Worm (Caenorhabditis elegans): Measurements from ENCODE around the gene tag-30.

The tag-30 gene

ce11 chrIV:11812017-11812416 is 42.9 kb downstream of the tag-30 start:
- TF ChIP-seq F33H1.4 (GFP tag; IDR thresholded peaks at IDR 0.05) (no peak), C06A6.2 (GFP tag; conservative IDR thresholded peaks at IDR 0.05) (no peak), akir-1 (GFP tag; optimal IDR thresholded peaks at IDR 0.05) (no peak), tbp1 (GFP tag; optimal IDR thresholded peaks at IDR 0.05) (no peak), Y67H2A.10 (GFP tag; conservative IDR thresholded peaks at IDR 0.05) (no peak), ceh-58 (GFP tag; IDR thresholded peaks at IDR 0.05) (no peak), attf-6 (GFP tag; IDR thresholded peaks at IDR 0.05) (no peak), cebp-2 (GFP tag; IDR thresholded peaks at IDR 0.05) (no peak), egrh-3 (GFP tag; IDR thresholded peaks at IDR 0.05) (no peak), nhr-27 (tag; optimal IDR thresholded peaks at IDR 0.05) (no peak), nfya-1 (tag; optimal IDR thresholded peaks at IDR 0.05; ENCODE audit: borderline replicate concordance, insufficient read depth) (no peak), bed-1 (GFP tag; IDR thresholded peaks at IDR 0.05) (no peak), snpc-1.3 (tag; optimal IDR thresholded peaks at IDR 0.05; ENCODE audit: insufficient read depth) (no peak), madf-10 (tag; optimal IDR thresholded peaks at IDR 0.05) (no peak), lin-26 (GFP tag; IDR thresholded peaks at IDR 0.05) (no peak), Y95B8A.8 (GFP tag; IDR thresholded peaks at IDR 0.05) (no peak), hlh-26 (GFP tag; conservative IDR thresholded peaks at IDR 0.05) (no peak), ztf-22 (GFP tag; optimal IDR thresholded peaks at IDR 0.05) (no peak), aptf-2 (GFP tag; conservative IDR thresholded peaks at IDR 0.05) (no peak)

- TF ChIP-seq attf-6 (GFP tag; IDR thresholded peaks at IDR 0.05), result no peak
- TF ChIP-seq F52B5.7 (tag; optimal IDR thresholded peaks at IDR 0.05), result no peak
- TF ChIP-seq nhr-179 (tag; optimal IDR thresholded peaks at IDR 0.05), result no peak
- peak; percentile 24 for TF ChIP-seq F23B12.7 (tag; optimal IDR thresholded peaks at IDR 0.05; ENCODE audit: insufficient read depth)
- TF ChIP-seq him-1 (tag; optimal IDR thresholded peaks at IDR 0.05), result no peak
- TF ChIP-seq rec-8 (tag; optimal IDR thresholded peaks at IDR 0.05), result no peak
- no peak for TF ChIP-seq ztf-18 (tag; optimal IDR thresholded peaks at IDR 0.05)
- peak; percentile 20 for TF ChIP-seq atf-7 (tag; optimal IDR thresholded peaks at IDR 0.05)
- no peak for TF ChIP-seq dox-1 (GFP tag; IDR thresholded peaks at IDR 0.05)
- TF ChIP-seq Y53F4B.3 (GFP tag; IDR thresholded peaks at IDR 0.05), result no peak
- TF ChIP-seq C06A6.2 (GFP tag; conservative IDR thresholded peaks at IDR 0.05), result 0 out of 2 replicates have a peak, but pooled peaks have one; percentile 15
- TF ChIP-seq B0336.3 (GFP tag; IDR thresholded peaks at IDR 0.05), result no peak
- 0 out of 2 replicates have a peak, but pooled peaks have one; percentile 26 for TF ChIP-seq rcor-1 (GFP tag; IDR thresholded peaks at IDR 0.05)
- TF ChIP-seq chd-7 (tag; optimal IDR thresholded peaks at IDR 0.05), result peak; percentile 18
- no peak for TF ChIP-seq B0035.1 (tag; optimal IDR thresholded peaks at IDR 0.05)
- no peak for TF ChIP-seq ceh-40 (GFP tag; IDR thresholded peaks at IDR 0.05)
- no peak for TF ChIP-seq ekl-4 (GFP tag; IDR thresholded peaks at IDR 0.05)
- no peak for TF ChIP-seq T26A5.8 (tag; optimal IDR thresholded peaks at IDR 0.05)
- no peak for TF ChIP-seq ceh-91 (GFP tag; IDR thresholded peaks at IDR 0.05)
- no peak for TF ChIP-seq lin-54 (GFP tag; optimal IDR thresholded peaks at IDR 0.05)
- TF ChIP-seq sptf-2 (GFP tag; optimal IDR thresholded peaks at IDR 0.05), result no peak
- TF ChIP-seq madf-3 (GFP tag; IDR thresholded peaks at IDR 0.05), result no peak
- TF ChIP-seq ets-4 (GFP tag; optimal IDR thresholded peaks at IDR 0.05), result no peak
- TF ChIP-seq F37B4.10 (GFP tag; IDR thresholded peaks at IDR 0.05), result no peak
- no peak for TF ChIP-seq sea-2 (GFP tag; IDR thresholded peaks at IDR 0.05)
- TF ChIP-seq pbrm-1 (GFP tag; IDR thresholded peaks at IDR 0.05), result 0 out of 2 replicates have a peak, but pooled peaks have one; percentile 16
- TF ChIP-seq akir-1 (GFP tag; optimal IDR thresholded peaks at IDR 0.05), result no peak
- TF ChIP-seq nhr-27 (tag; optimal IDR thresholded peaks at IDR 0.05), result no peak
- TF ChIP-seq tbx-9 (tag; optimal IDR thresholded peaks at IDR 0.05; ENCODE audit: borderline replicate concordance), result no peak
- no peak for TF ChIP-seq B0261.1 (tag; optimal IDR thresholded peaks at IDR 0.05)
- TF ChIP-seq unc-130 (GFP tag; optimal IDR thresholded peaks at IDR 0.05), result no peak
- TF ChIP-seq ceh-58 (GFP tag; IDR thresholded peaks at IDR 0.05), result no peak
- no peak for TF ChIP-seq pha-4 (tag; optimal IDR thresholded peaks at IDR 0.05)
- TF ChIP-seq nhr-80 (tag; optimal IDR thresholded peaks at IDR 0.05), result peak; percentile 21
These were observed 45.2 kb downstream of the tag-30 start for ce11 chrIV:11809708-11810114.

Data from whole organism, young adult.